Worm (Caenorhabditis elegans): ENCODE data around the gene alh-13.

- TF ChIP-seq skn-1 (tag; optimal IDR thresholded peaks at IDR 0.05) = no peak
- TF ChIP-seq dmd-4 (tag; optimal IDR thresholded peaks at IDR 0.05) = no peak
- no peak for TF ChIP-seq nhr-6 (tag; optimal IDR thresholded peaks at IDR 0.05)
- TF ChIP-seq lsy-2 (tag; optimal IDR thresholded peaks at IDR 0.05) = no peak
- no peak for TF ChIP-seq nhr-23 (tag; optimal IDR thresholded peaks at IDR 0.05)
- TF ChIP-seq unc-39 (tag; optimal IDR thresholded peaks at IDR 0.05) = no peak
- TF ChIP-seq nhr-12 (tag; optimal IDR thresholded peaks at IDR 0.05) = no peak
- TF ChIP-seq elt-3 (tag; optimal IDR thresholded peaks at IDR 0.05) = no peak
- no peak for TF ChIP-seq egl-27 (tag; optimal IDR thresholded peaks at IDR 0.05)
- TF ChIP-seq nhr-25 (tag; optimal IDR thresholded peaks at IDR 0.05) = no peak
- no peak for TF ChIP-seq ama-1 (optimal IDR thresholded peaks at IDR 0.05)
Observed at ce11 chrX:12834848-12835247, 52.7 kb downstream of the alh-13 start.

Measured in whole organism, L2 larva.